Fruit fly (Drosophila melanogaster): ENCODE measurements around the gene Jon65Aiv.

Jon65Aiv gene

dm6 chr3L:5989391-5990156, 49.4 kb upstream of the Jon65Aiv start (continued):
- peak; percentile 63 for TF ChIP-seq kni (GFP tag; optimal IDR thresholded peaks at IDR 0.05)
- no peak for TF ChIP-seq Dip2 (GFP tag; IDR thresholded peaks at IDR 0.05)
- TF ChIP-seq TFAM (GFP tag; optimal IDR thresholded peaks at IDR 0.05) = no peak
- peak; percentile 7 for TF ChIP-seq CG1603 (tag; optimal IDR thresholded peaks at IDR 0.05)
- TF ChIP-seq Blimp-1 (GFP tag; optimal IDR thresholded peaks at IDR 0.05) = peak; percentile 51
- no peak for TF ChIP-seq schlank (tag; optimal IDR thresholded peaks at IDR 0.05)
- TF ChIP-seq Xrp1 (GFP tag; IDR thresholded peaks at IDR 0.05) = 0 out of 2 replicates have a peak, but pooled peaks have one; percentile 8
- TF ChIP-seq Spps (tag; optimal IDR thresholded peaks at IDR 0.05) = no peak
- peak; percentile 12 for TF ChIP-seq CG9727 (GFP tag; optimal IDR thresholded peaks at IDR 0.05)
- peak; percentile 23 for TF ChIP-seq CG17829 (tag; optimal IDR thresholded peaks at IDR 0.05)
- peak; percentile 47 for TF ChIP-seq CG2712 (tag; optimal IDR thresholded peaks at IDR 0.05)
- TF ChIP-seq kah (GFP tag; optimal IDR thresholded peaks at IDR 0.05) = no peak
- TF ChIP-seq klu (GFP tag; IDR thresholded peaks at IDR 0.05) = no peak
- no peak for TF ChIP-seq BEAF-32 (GFP tag; optimal IDR thresholded peaks at IDR 0.05)
- TF ChIP-seq twi (tag; optimal IDR thresholded peaks at IDR 0.05) = no peak
- TF ChIP-seq CG6689 (GFP tag; IDR thresholded peaks at IDR 0.05) = 0 out of 2 replicates have a peak, but pooled peaks have one; percentile 16
- no peak for TF ChIP-seq Nf-YB (GFP tag; optimal IDR thresholded peaks at IDR 0.05)
- TF ChIP-seq CG6765 (GFP tag; optimal IDR thresholded peaks at IDR 0.05) = no peak
- TF ChIP-seq CG1832 (GFP tag; optimal IDR thresholded peaks at IDR 0.05) = no peak
- peak; percentile 10 for TF ChIP-seq CG12391 (tag; optimal IDR thresholded peaks at IDR 0.05)
- peak; percentile 2 for TF ChIP-seq Meics (GFP tag; optimal IDR thresholded peaks at IDR 0.05)
- no peak for TF ChIP-seq YL-1 (GFP tag; optimal IDR thresholded peaks at IDR 0.05)
- TF ChIP-seq CG17385 (GFP tag; optimal IDR thresholded peaks at IDR 0.05) = no peak
- peak; percentile 47 for TF ChIP-seq CG15696 (tag; optimal IDR thresholded peaks at IDR 0.05)
- TF ChIP-seq Oaz (GFP tag; IDR thresholded peaks at IDR 0.05) = no peak
- 0 out of 3 replicates have a peak, but pooled peaks have one; percentile 13 for TF ChIP-seq CG11456 (GFP tag; IDR thresholded peaks at IDR 0.05)
- TF ChIP-seq amos (GFP tag; IDR thresholded peaks at IDR 0.05; ENCODE audit: partially characterized antibody) = no peak
- peak; percentile 59 for TF ChIP-seq abd-A (tag; optimal IDR thresholded peaks at IDR 0.05)
- no peak for TF ChIP-seq CG13894 (tag; optimal IDR thresholded peaks at IDR 0.05)
- TF ChIP-seq CG10267 (tag; optimal IDR thresholded peaks at IDR 0.05) = peak; percentile 33
- TF ChIP-seq fd96Cb (tag; optimal IDR thresholded peaks at IDR 0.05) = peak; percentile 31
- no peak for TF ChIP-seq pan (optimal IDR thresholded peaks at IDR 0.05)
- no peak for TF ChIP-seq pan (GFP tag; optimal IDR thresholded peaks at IDR 0.05 in 1 of 2, IDR thresholded peaks at IDR 0.05 in 1 of 2)
- TF ChIP-seq sqz (GFP tag; optimal IDR thresholded peaks at IDR 0.05) = no peak
- no peak for TF ChIP-seq CG9817 (tag; optimal IDR thresholded peaks at IDR 0.05)
- no peak for TF ChIP-seq her (GFP tag; optimal IDR thresholded peaks at IDR 0.05)
- TF ChIP-seq CG4707 (GFP tag; optimal IDR thresholded peaks at IDR 0.05) = no peak
- no peak for TF ChIP-seq kay (GFP tag; optimal IDR thresholded peaks at IDR 0.05)
- no peak for TF ChIP-seq insv (GFP tag; optimal IDR thresholded peaks at IDR 0.05)
- no peak for TF ChIP-seq ara (GFP tag; IDR thresholded peaks at IDR 0.05)
- TF ChIP-seq Opbp (GFP tag; IDR thresholded peaks at IDR 0.05; ENCODE audit: partially characterized antibody) = no peak
- no peak for TF ChIP-seq Lim3 (GFP tag; IDR thresholded peaks at IDR 0.05)
- TF ChIP-seq CG4617 (GFP tag; optimal IDR thresholded peaks at IDR 0.05; ENCODE audit: borderline replicate concordance) = no peak
- TF ChIP-seq CG11504 (tag; optimal IDR thresholded peaks at IDR 0.05) = peak; percentile 51
- no peak for TF ChIP-seq lbe (GFP tag; optimal IDR thresholded peaks at IDR 0.05)
- peak; percentile 19 for TF ChIP-seq CG30403 (GFP tag; optimal IDR thresholded peaks at IDR 0.05)
- TF ChIP-seq CG11695 (GFP tag; IDR thresholded peaks at IDR 0.05) = 0 out of 3 replicates have a peak, but pooled peaks have one; percentile 5
- TF ChIP-seq ato (GFP tag; IDR thresholded peaks at IDR 0.05; ENCODE audit: partially characterized antibody) = no peak
